Worm (Caenorhabditis elegans): ENCODE data around the gene F35H12.5.

- no peak for TF ChIP-seq irx-1 (tag; optimal IDR thresholded peaks at IDR 0.05)
- TF ChIP-seq nhr-28 (tag; optimal IDR thresholded peaks at IDR 0.05) = no peak
- peak; percentile 40 for TF ChIP-seq mep-1 (tag; optimal IDR thresholded peaks at IDR 0.05)
- TF ChIP-seq mdl-1 (tag; optimal IDR thresholded peaks at IDR 0.05) = no peak
- TF ChIP-seq elt-2 (tag; optimal IDR thresholded peaks at IDR 0.05) = no peak
- TF ChIP-seq nhr-237 (tag; optimal IDR thresholded peaks at IDR 0.05) = no peak
- TF ChIP-seq vab-15 (tag; optimal IDR thresholded peaks at IDR 0.05) = no peak
- TF ChIP-seq unc-62 (GFP tag; optimal IDR thresholded peaks at IDR 0.05) = no peak
- no peak for TF ChIP-seq nhr-12 (tag; optimal IDR thresholded peaks at IDR 0.05)
- TF ChIP-seq tbx-2 (tag; optimal IDR thresholded peaks at IDR 0.05) = no peak
- no peak for TF ChIP-seq egl-27 (tag; optimal IDR thresholded peaks at IDR 0.05)
- TF ChIP-seq ama-1 (optimal IDR thresholded peaks at IDR 0.05) = no peak
These were observed 47.2 kb upstream of the F35H12.5 start, which contains the start of gene lgl-1 for ce11 chrX:871020-871419.
